Worm (Caenorhabditis elegans): Measurements from ENCODE around the gene str-40.

The str-40 gene

DNA sequence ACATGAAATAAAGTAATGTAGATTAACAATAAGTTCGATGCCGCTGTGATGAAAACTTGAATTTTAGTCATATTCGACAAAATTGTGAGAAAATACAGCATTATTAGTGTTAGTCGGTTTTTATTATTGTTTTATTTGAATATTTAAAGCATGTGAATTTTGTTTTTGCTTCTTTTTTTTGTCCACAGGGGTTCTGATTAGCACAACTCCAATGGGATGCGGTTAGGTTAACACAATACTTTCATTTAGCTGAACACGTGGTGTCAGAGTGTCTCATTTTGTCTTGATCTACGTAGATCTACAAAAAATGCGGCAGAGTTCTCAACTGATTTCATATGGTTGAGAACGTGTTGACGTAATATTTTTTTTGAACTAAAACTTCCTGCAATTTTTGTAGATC, at the start of gene str-40:
str-40 (minus strand) TSS at position 101 of the 400 bp plus-strand sequence.
- no peak for TF ChIP-seq aly-1 (tag; optimal IDR thresholded peaks at IDR 0.05)
- TF ChIP-seq tra-4 (tag; optimal IDR thresholded peaks at IDR 0.05), result no peak
- no peak for TF ChIP-seq sea-1 (GFP tag; conservative IDR thresholded peaks at IDR 0.05)

DNA sequence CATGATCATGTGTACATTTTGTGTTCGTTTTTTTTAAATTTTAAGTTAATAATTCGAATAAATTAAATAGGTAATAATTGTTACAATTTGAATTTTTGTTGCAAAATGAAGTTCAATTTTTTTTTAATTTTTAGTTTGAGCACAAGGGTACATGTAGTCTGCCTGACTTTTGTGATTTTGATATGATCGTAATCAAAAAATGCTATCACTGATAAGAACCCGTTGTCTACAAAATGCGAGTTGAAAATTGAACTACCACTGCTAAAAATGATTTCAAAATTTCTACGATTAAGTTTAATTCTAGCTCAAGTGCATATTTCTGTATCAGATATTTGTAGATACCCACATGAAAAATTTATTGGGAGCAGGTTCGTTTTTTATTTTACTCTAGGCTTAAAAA, 49.2 kb upstream of the str-40 start, which contains the start of gene clec-210:
clec-210 (plus strand) TSS at position 211 of the 400 bp plus-strand sequence.
- TF ChIP-seq flt-1 (GFP tag; IDR thresholded peaks at IDR 0.05) (no peak), ama-1 (optimal IDR thresholded peaks at IDR 0.05) (no peak), ceh-13 (GFP tag; optimal IDR thresholded peaks at IDR 0.05) (no peak), ceh-36 (tag; optimal IDR thresholded peaks at IDR 0.05) (no peak)

DNA sequence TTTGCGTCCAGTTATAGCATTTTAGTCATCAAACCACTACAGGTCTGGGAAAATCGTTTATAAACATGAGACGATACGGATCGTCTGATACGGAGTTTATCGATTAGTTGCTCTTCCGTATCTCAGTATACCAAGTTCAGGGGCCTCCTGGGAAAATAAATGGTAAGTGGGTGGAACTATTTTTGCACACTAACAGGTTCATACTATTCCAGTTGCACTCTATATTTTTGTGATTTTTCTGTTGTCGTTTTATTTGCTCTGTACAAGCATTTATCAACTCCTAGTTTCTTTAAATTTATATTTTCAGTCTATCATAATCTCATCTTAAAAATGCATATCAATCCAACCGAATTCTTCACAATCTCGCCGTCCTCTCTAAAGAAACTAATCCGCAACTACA, 46.0 kb upstream of the str-40 start, which contains the start of gene Y73C8C.3:
Y73C8C.3 (plus strand) TSS at position 301 of the 400 bp plus-strand sequence.
- TF ChIP-seq ets-7 (tag; optimal IDR thresholded peaks at IDR 0.05), result no peak
- no peak for TF ChIP-seq ceh-36 (tag; optimal IDR thresholded peaks at IDR 0.05)
- TF ChIP-seq scrt-1 (GFP tag; IDR thresholded peaks at IDR 0.05), result no peak
- TF ChIP-seq sea-1 (GFP tag; conservative IDR thresholded peaks at IDR 0.05), result no peak
- TF ChIP-seq F13C5.2 (tag; optimal IDR thresholded peaks at IDR 0.05), result no peak
- no peak for TF ChIP-seq pes-1 (GFP tag; IDR thresholded peaks at IDR 0.05)
- TF ChIP-seq tbx-11 (GFP tag; IDR thresholded peaks at IDR 0.05), result no peak
- no peak for TF ChIP-seq ceh-13 (GFP tag; optimal IDR thresholded peaks at IDR 0.05)
- no peak for TF ChIP-seq hmg-4 (GFP tag; optimal IDR thresholded peaks at IDR 0.05)
- no peak for TF ChIP-seq aly-1 (tag; optimal IDR thresholded peaks at IDR 0.05)

DNA sequence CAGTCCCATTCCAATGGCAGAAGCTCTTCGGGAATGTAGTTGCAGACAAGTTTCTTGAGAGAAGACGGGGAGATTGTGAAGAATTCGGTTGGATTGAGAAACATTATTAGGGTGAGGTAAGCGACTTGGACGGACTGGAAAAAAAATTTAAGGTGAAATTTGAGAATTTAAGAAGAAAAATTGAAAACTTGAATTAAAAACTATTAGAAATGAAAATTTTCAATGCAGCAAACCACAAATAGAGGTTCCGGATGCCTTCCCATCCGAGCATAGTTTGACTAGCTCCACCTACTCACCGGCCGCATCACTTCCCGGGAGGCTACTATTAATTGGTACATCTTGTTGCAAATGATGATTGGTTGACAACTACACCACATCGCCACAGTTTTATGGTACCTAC, 44.8 kb upstream of the str-40 start, which contains the start of gene Y73C8C.8:
Y73C8C.8 (minus strand) TSS at position 101 of the 400 bp plus-strand sequence.
- TF ChIP-seq tbx-37 (GFP tag; conservative IDR thresholded peaks at IDR 0.05) (no peak), sea-1 (GFP tag; conservative IDR thresholded peaks at IDR 0.05) (no peak), B0310.2 (tag; optimal IDR thresholded peaks at IDR 0.05) (no peak), hmg-4 (GFP tag; optimal IDR thresholded peaks at IDR 0.05) (no peak), ama-1 (optimal IDR thresholded peaks at IDR 0.05) (no peak), flt-1 (GFP tag; IDR thresholded peaks at IDR 0.05) (no peak), pes-1 (GFP tag; IDR thresholded peaks at IDR 0.05) (no peak), ceh-36 (tag; optimal IDR thresholded peaks at IDR 0.05) (no peak), aly-1 (tag; optimal IDR thresholded peaks at IDR 0.05) (no peak), hmbx-1 (tag; optimal IDR thresholded peaks at IDR 0.05) (no peak), F13C5.2 (tag; optimal IDR thresholded peaks at IDR 0.05) (no peak), ets-7 (tag; optimal IDR thresholded peaks at IDR 0.05) (no peak), scrt-1 (GFP tag; IDR thresholded peaks at IDR 0.05) (no peak), hnd-1 (tag; optimal IDR thresholded peaks at IDR 0.05) (no peak), ceh-13 (GFP tag; optimal IDR thresholded peaks at IDR 0.05) (no peak), tra-4 (tag; optimal IDR thresholded peaks at IDR 0.05) (no peak), tbx-11 (GFP tag; IDR thresholded peaks at IDR 0.05) (no peak)

DNA sequence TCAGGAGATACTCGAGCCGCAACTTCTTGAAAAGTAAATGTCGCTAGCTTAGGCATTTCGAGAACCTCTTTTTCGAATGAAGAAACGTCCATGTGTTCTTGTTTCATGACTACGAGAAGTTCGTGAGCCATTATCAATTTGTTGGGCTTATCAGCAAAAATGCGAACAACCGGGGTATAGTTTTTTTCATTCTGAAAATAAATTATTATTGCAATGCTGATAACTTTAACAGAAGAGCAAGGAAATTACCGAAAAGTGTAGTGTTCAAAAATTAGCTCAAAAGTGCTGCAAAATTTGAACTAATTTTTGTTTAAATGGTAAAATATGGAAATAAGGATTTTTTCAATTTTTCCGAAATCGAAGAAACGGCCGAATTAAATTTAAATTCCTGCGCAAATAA, 43.2 kb upstream of the str-40 start:
- TF ChIP-seq hmg-4 (GFP tag; optimal IDR thresholded peaks at IDR 0.05) (no peak), hnd-1 (tag; optimal IDR thresholded peaks at IDR 0.05) (no peak), ama-1 (optimal IDR thresholded peaks at IDR 0.05) (no peak), tbx-11 (GFP tag; IDR thresholded peaks at IDR 0.05) (no peak), B0310.2 (tag; optimal IDR thresholded peaks at IDR 0.05) (no peak), flt-1 (GFP tag; IDR thresholded peaks at IDR 0.05) (no peak), sea-1 (GFP tag; conservative IDR thresholded peaks at IDR 0.05) (no peak), tra-4 (tag; optimal IDR thresholded peaks at IDR 0.05) (no peak), ets-7 (tag; optimal IDR thresholded peaks at IDR 0.05) (no peak), F13C5.2 (tag; optimal IDR thresholded peaks at IDR 0.05) (no peak), ceh-13 (GFP tag; optimal IDR thresholded peaks at IDR 0.05) (no peak), scrt-1 (GFP tag; IDR thresholded peaks at IDR 0.05) (no peak), hmbx-1 (tag; optimal IDR thresholded peaks at IDR 0.05) (no peak), tbx-37 (GFP tag; conservative IDR thresholded peaks at IDR 0.05) (no peak), aly-1 (tag; optimal IDR thresholded peaks at IDR 0.05) (no peak), pes-1 (GFP tag; IDR thresholded peaks at IDR 0.05) (no peak), ceh-36 (tag; optimal IDR thresholded peaks at IDR 0.05) (no peak)

DNA sequence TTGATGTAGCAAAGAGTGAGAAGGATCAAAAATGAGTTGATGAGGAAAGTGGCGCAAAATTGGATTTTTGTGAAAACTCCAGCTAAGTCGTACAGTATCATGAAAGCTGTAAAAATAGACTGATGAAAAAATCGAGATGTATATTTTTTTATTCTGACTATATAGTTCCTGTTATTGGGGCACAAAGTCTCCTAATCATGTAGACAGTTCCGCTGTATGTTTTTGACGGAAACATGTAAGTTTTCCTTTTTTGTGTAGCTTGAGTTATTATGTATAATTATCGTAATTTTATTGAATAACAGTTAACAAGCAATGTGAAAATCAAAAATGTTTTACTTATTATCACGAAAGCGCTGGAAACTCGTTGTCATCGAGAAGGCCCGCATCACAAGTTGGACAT, 38.4 kb upstream of the str-40 start, which contains the start of gene str-68:
str-68 (minus strand) TSS at position 101 of the 400 bp plus-strand sequence.
- TF ChIP-seq F13C5.2 (tag; optimal IDR thresholded peaks at IDR 0.05), result no peak
- TF ChIP-seq hmbx-1 (tag; optimal IDR thresholded peaks at IDR 0.05), result no peak
- TF ChIP-seq B0310.2 (tag; optimal IDR thresholded peaks at IDR 0.05), result no peak

DNA sequence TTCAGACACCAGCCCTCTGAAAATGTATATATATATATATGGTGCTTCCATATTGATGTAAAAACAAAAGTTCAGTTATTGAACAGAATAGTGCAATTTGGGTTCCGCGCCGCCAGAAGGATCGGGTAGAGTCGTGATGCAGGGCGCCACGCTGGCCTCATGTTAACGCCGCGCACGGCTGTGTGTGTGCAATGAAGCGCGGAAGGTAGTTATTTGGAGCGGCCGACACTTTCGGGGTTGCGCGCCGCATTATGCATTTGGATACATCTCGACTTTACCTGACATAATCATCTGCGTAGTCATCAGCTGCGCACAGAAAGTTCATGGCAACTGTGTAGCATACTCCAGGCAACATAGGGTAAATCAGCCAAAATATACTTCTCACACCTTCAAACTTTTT, 37.8 kb upstream of the str-40 start:
- no peak for TF ChIP-seq tbx-37 (GFP tag; conservative IDR thresholded peaks at IDR 0.05)
- no peak for TF ChIP-seq pes-1 (GFP tag; IDR thresholded peaks at IDR 0.05)
- TF ChIP-seq flt-1 (GFP tag; IDR thresholded peaks at IDR 0.05), result no peak
- TF ChIP-seq tra-4 (tag; optimal IDR thresholded peaks at IDR 0.05), result no peak
- TF ChIP-seq hmg-4 (GFP tag; optimal IDR thresholded peaks at IDR 0.05), result no peak
- TF ChIP-seq hmbx-1 (tag; optimal IDR thresholded peaks at IDR 0.05), result no peak
- TF ChIP-seq hnd-1 (tag; optimal IDR thresholded peaks at IDR 0.05), result no peak
- TF ChIP-seq ama-1 (optimal IDR thresholded peaks at IDR 0.05), result no peak
- TF ChIP-seq sea-1 (GFP tag; conservative IDR thresholded peaks at IDR 0.05), result no peak
- no peak for TF ChIP-seq F13C5.2 (tag; optimal IDR thresholded peaks at IDR 0.05)
- TF ChIP-seq ceh-36 (tag; optimal IDR thresholded peaks at IDR 0.05), result no peak
- TF ChIP-seq B0310.2 (tag; optimal IDR thresholded peaks at IDR 0.05), result no peak
- no peak for TF ChIP-seq ceh-13 (GFP tag; optimal IDR thresholded peaks at IDR 0.05)
- no peak for TF ChIP-seq scrt-1 (GFP tag; IDR thresholded peaks at IDR 0.05)

DNA sequence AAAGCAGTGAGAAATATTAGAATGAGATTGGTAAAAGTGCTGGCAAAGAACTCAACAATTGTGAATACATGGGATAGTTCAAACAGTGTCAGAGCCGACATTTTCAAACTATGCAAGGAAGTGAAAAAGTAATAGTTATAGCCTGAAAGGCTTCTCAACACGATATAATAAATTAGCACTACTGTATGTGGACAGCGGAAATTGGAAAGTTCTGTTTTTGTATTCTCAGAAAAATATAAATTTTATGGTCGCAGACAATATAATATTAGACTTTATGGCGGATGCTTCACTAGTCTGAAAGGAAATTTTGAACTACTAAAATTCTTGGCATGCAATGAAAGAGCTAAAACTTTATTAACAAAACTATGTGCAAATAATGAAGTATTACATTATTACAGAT, 36.8 kb upstream of the str-40 start, which contains the start of gene str-69:
str-69 (minus strand) TSS at position 101 of the 400 bp plus-strand sequence.
- no peak for TF ChIP-seq hnd-1 (tag; optimal IDR thresholded peaks at IDR 0.05)
- TF ChIP-seq pes-1 (GFP tag; IDR thresholded peaks at IDR 0.05), result no peak

Measured in whole organism, early embryonic.